Fruit fly (Drosophila melanogaster) whole organism, embryonic: ENCODE data around the gene Osi20.

ENCODE experiments used
- CG10267 ChIP-seq: fragments of 200-800 bp; sonication (Bioruptor generic); optimal IDR thresholded peaks from 2 replicates; lab custom pipeline; 2018; ENCODE audit warnings: missing biosample characterization, mild to moderate bottlenecking, missing genetic modification characterization, moderate library complexity
- CG10366 ChIP-seq: fragments of 200-800 bp; sonication (Bioruptor generic); IDR thresholded peaks from 2 replicates; pipeline ENCODE4 v1.3.6; 2022; ENCODE audit warnings: missing biosample characterization, missing genetic modification characterization
- CG12155 ChIP-seq: fragments of 200-800 bp; sonication (Bioruptor generic); optimal IDR thresholded peaks from 3 replicates; lab custom pipeline; 2016; ENCODE audit warnings: missing biosample characterization, missing genetic modification characterization
- CG13424 ChIP-seq: fragments of 200-800 bp; sonication (Bioruptor generic); optimal IDR thresholded peaks from 2 replicates; lab custom pipeline; 2019; ENCODE audit warnings: missing biosample characterization, mild to moderate bottlenecking, missing genetic modification characterization, moderate library complexity
- CG14710 ChIP-seq: fragments of 200-800 bp; sonication (Bioruptor generic); optimal IDR thresholded peaks from 3 replicates; lab custom pipeline; 2019; ENCODE audit warnings: missing biosample characterization, mild to moderate bottlenecking, missing genetic modification characterization, moderate library complexity
- CG1603 ChIP-seq: fragments of 200-800 bp; sonication (Bioruptor generic); optimal IDR thresholded peaks from 2 replicates; lab custom pipeline; 2019; ENCODE audit warnings: missing biosample characterization, mild to moderate bottlenecking, missing genetic modification characterization, moderate library complexity
- CG2712 ChIP-seq: fragments of 200-800 bp; optimal IDR thresholded peaks from 3 replicates; lab custom pipeline; 2019; ENCODE audit warnings: missing biosample characterization, mild to moderate bottlenecking, missing genetic modification characterization, moderate library complexity
- CG33557 ChIP-seq: fragments of 200-800 bp; sonication (Bioruptor generic); optimal IDR thresholded peaks from 2 replicates; lab custom pipeline; 2019; ENCODE audit warnings: missing biosample characterization, mild to moderate bottlenecking, missing genetic modification characterization, moderate library complexity
- CG3995 ChIP-seq: fragments of 200-800 bp; sonication (Bioruptor generic); optimal IDR thresholded peaks from 3 replicates; lab custom pipeline; 2016; ENCODE audit warnings: missing biosample characterization, missing genetic modification characterization
- CG4617 ChIP-seq: fragments of 200-800 bp; sonication (Bioruptor generic); optimal IDR thresholded peaks from 3 replicates; lab custom pipeline; 2016; ENCODE audit warnings: missing biosample characterization, missing genetic modification characterization, borderline replicate concordance
- CG7357 ChIP-seq: fragments of 200-800 bp; sonication (Bioruptor generic); IDR thresholded peaks from 3 replicates; pipeline ENCODE4 v1.3.6; 2022; ENCODE audit warnings: missing biosample characterization, missing genetic modification characterization
- CG7963 ChIP-seq: fragments of 200-800 bp; sonication (Bioruptor generic); IDR thresholded peaks from 3 replicates; pipeline ENCODE4 v1.3.6; 2022; ENCODE audit warnings: missing biosample characterization, missing genetic modification characterization; ENCODE audit not compliant: partially characterized antibody
- CG7987 ChIP-seq: fragments of 200-800 bp; sonication (Bioruptor generic); optimal IDR thresholded peaks from 2 replicates; lab custom pipeline; 2018; ENCODE audit warnings: missing biosample characterization, mild to moderate bottlenecking, missing genetic modification characterization, moderate library complexity
- CG8089 ChIP-seq: fragments of 200-800 bp; sonication (Bioruptor generic); optimal IDR thresholded peaks from 3 replicates; lab custom pipeline; 2016; ENCODE audit warnings: missing biosample characterization, missing genetic modification characterization
- CHES-1-like ChIP-seq: fragments of 200-800 bp; sonication (Bioruptor generic); optimal IDR thresholded peaks from 2 replicates; lab custom pipeline; 2016; ENCODE audit warnings: missing biosample characterization, missing genetic modification characterization
- CoRest ChIP-seq: fragments of 200-800 bp; sonication (Bioruptor generic); optimal IDR thresholded peaks from 3 replicates; lab custom pipeline; 2018; ENCODE audit warnings: missing biosample characterization, mild to moderate bottlenecking, missing genetic modification characterization, moderate library complexity
- Drgx ChIP-seq: fragments of 200-800 bp; sonication (Bioruptor generic); IDR thresholded peaks from 2 replicates; pipeline ENCODE4 v1.3.6; 2022; ENCODE audit warnings: missing biosample characterization, missing genetic modification characterization
- Fer1 ChIP-seq: fragments of 200-800 bp; sonication (Bioruptor generic); optimal IDR thresholded peaks from 2 replicates; lab custom pipeline; 2017; ENCODE audit warnings: missing biosample characterization, mild to moderate bottlenecking, missing genetic modification characterization
- HHEX ChIP-seq: fragments of 200-800 bp; sonication (Bioruptor generic); optimal IDR thresholded peaks from 3 replicates; lab custom pipeline; 2017; ENCODE audit warnings: missing biosample characterization, mild to moderate bottlenecking, missing genetic modification characterization, missing genetic modification reagents
- HmgZ ChIP-seq: fragments of 200-800 bp; sonication (Bioruptor generic); optimal IDR thresholded peaks from 2 replicates; lab custom pipeline; 2018; ENCODE audit warnings: missing biosample characterization, mild to moderate bottlenecking, missing genetic modification characterization
- Hsf ChIP-seq: fragments of 200-800 bp; sonication (Bioruptor generic); optimal IDR thresholded peaks from 3 replicates; lab custom pipeline; 2016; ENCODE audit warnings: missing biosample characterization, missing genetic modification characterization
- Max ChIP-seq: fragments of 200-800 bp; sonication (Bioruptor generic); optimal IDR thresholded peaks from 2 replicates; lab custom pipeline; 2016; ENCODE audit warnings: missing biosample characterization, mild to moderate bottlenecking, missing genetic modification characterization
- Med ChIP-seq: fragments of 200-800 bp; sonication (Bioruptor generic); peaks from one replicate; lab custom pipeline; 2016; ENCODE audit warnings: missing biosample characterization, missing genetic modification characterization, mild to moderate bottlenecking, inconsistent platforms, moderate library complexity
- Myb ChIP-seq: fragments of 200-800 bp; sonication (Bioruptor generic); optimal IDR thresholded peaks from 2 replicates; lab custom pipeline; 2016; ENCODE audit warnings: missing biosample characterization, missing genetic modification characterization
- Side ChIP-seq: fragments of 200-800 bp; sonication (Bioruptor generic); optimal IDR thresholded peaks from 2 replicates; lab custom pipeline; 2016; ENCODE audit warnings: missing biosample characterization, missing genetic modification characterization
- az2 ChIP-seq: fragments of 200-800 bp; sonication (Bioruptor generic); optimal IDR thresholded peaks from 3 replicates; lab custom pipeline; 2016; ENCODE audit warnings: missing biosample characterization, missing genetic modification characterization
- bbx ChIP-seq: fragments of 200-800 bp; sonication (Bioruptor generic); IDR thresholded peaks from 2 replicates; pipeline ENCODE4 v1.3.6; 2022; ENCODE audit warnings: missing biosample characterization, missing genetic modification characterization; ENCODE audit not compliant: partially characterized antibody
- cas ChIP-seq: fragments of 200-800 bp; sonication (Bioruptor generic); IDR thresholded peaks from 2 replicates; pipeline ENCODE4 v1.3.6; 2022; ENCODE audit warnings: missing biosample characterization, missing genetic modification characterization
- corto ChIP-seq: fragments of 200-800 bp; sonication (Bioruptor generic); optimal IDR thresholded peaks from 2 replicates; lab custom pipeline; 2016; ENCODE audit warnings: missing biosample characterization, mild to moderate bottlenecking, missing genetic modification characterization, moderate library complexity
- dysf ChIP-seq: fragments of 200-800 bp; sonication (Bioruptor generic); IDR thresholded peaks from 3 replicates; pipeline ENCODE4 v1.3.6; 2022; ENCODE audit warnings: missing biosample characterization, missing genetic modification characterization
- en ChIP-seq: fragments of 200-800 bp; sonication (Bioruptor generic); optimal IDR thresholded peaks from 2 replicates; lab custom pipeline; 2016; ENCODE audit warnings: missing biosample characterization, missing genetic modification characterization
- fu2 ChIP-seq: fragments of 200-800 bp; sonication (Bioruptor generic); optimal IDR thresholded peaks from 2 replicates; lab custom pipeline; 2016; ENCODE audit warnings: missing biosample characterization, missing genetic modification characterization
- hbn ChIP-seq: fragments of 200-800 bp; sonication (Bioruptor generic); IDR thresholded peaks from 2 replicates; pipeline ENCODE4 v1.3.6; 2022; ENCODE audit warnings: missing biosample characterization, missing genetic modification characterization; ENCODE audit not compliant: partially characterized antibody
- kah ChIP-seq: fragments of 200-800 bp; sonication (Bioruptor generic); optimal IDR thresholded peaks from 2 replicates; lab custom pipeline; 2018; ENCODE audit warnings: missing biosample characterization, mild to moderate bottlenecking, missing genetic modification characterization
- knrl ChIP-seq: fragments of 200-800 bp; sonication (Bioruptor generic); IDR thresholded peaks from 3 replicates; pipeline ENCODE4 v1.3.6; 2022; ENCODE audit warnings: missing biosample characterization, missing genetic modification characterization; ENCODE audit not compliant: partially characterized antibody
- maf-S ChIP-seq: fragments of 200-800 bp; sonication (Bioruptor generic); optimal IDR thresholded peaks from 2 replicates; lab custom pipeline; 2016; ENCODE audit warnings: missing biosample characterization, missing genetic modification characterization
- mam ChIP-seq: fragments of 200-800 bp; sonication (Bioruptor generic); optimal IDR thresholded peaks from 3 replicates; lab custom pipeline; 2016; ENCODE audit warnings: missing biosample characterization, missing genetic modification characterization
- nmo ChIP-seq: fragments of 200-800 bp; sonication (Bioruptor generic); optimal IDR thresholded peaks from 2 replicates; lab custom pipeline; 2018; ENCODE audit warnings: missing biosample characterization, mild to moderate bottlenecking, missing genetic modification characterization, moderate library complexity
- pum ChIP-seq: fragments of 200-800 bp; sonication (Bioruptor generic); optimal IDR thresholded peaks from 2 replicates; lab custom pipeline; 2016; ENCODE audit warnings: missing biosample characterization, missing genetic modification characterization
- pzg ChIP-seq: fragments of 200-800 bp; sonication (Bioruptor generic); optimal IDR thresholded peaks from 3 replicates; lab custom pipeline; 2018; ENCODE audit warnings: missing biosample characterization, mild to moderate bottlenecking, missing genetic modification characterization, moderate library complexity
- repo ChIP-seq: fragments of 200-800 bp; sonication (Bioruptor generic); optimal IDR thresholded peaks from 2 replicates; lab custom pipeline; 2016; ENCODE audit warnings: missing biosample characterization, missing genetic modification characterization
- rib ChIP-seq: fragments of 200-800 bp; sonication (Bioruptor generic); IDR thresholded peaks from 2 replicates; pipeline ENCODE4 v1.3.6; 2022; ENCODE audit warnings: missing biosample characterization, missing genetic modification characterization
- row ChIP-seq: fragments of 200-800 bp; sonication (Bioruptor generic); IDR thresholded peaks from 3 replicates; pipeline ENCODE4 v1.3.6; 2022; ENCODE audit warnings: missing biosample characterization, missing genetic modification characterization
- sens ChIP-seq: fragments of 200-800 bp; sonication (Bioruptor generic); peaks from one replicate; lab custom pipeline; 2016; ENCODE audit warnings: missing biosample characterization, missing genetic modification characterization
- so ChIP-seq: fragments of 200-800 bp; sonication (Bioruptor generic); IDR thresholded peaks from 3 replicates; pipeline ENCODE4 v1.3.6; 2022; ENCODE audit warnings: missing biosample characterization, missing genetic modification characterization
- sob ChIP-seq: fragments of 200-800 bp; sonication (Bioruptor generic); IDR thresholded peaks from 2 replicates; pipeline ENCODE4 v1.3.6; 2022; ENCODE audit warnings: missing biosample characterization, missing genetic modification characterization
- sr ChIP-seq: fragments of 200-800 bp; sonication (Bioruptor generic); IDR thresholded peaks from 3 replicates; pipeline ENCODE4 v1.3.6; 2022; ENCODE audit warnings: missing biosample characterization, missing genetic modification characterization
- sug ChIP-seq: fragments of 200-800 bp; optimal IDR thresholded peaks from 2 replicates; lab custom pipeline; 2019; ENCODE audit warnings: missing biosample characterization, mild to moderate bottlenecking, missing genetic modification characterization, moderate library complexity
- tna ChIP-seq: fragments of 200-800 bp; sonication (Bioruptor generic); IDR thresholded peaks from 2 replicates; pipeline ENCODE4 v1.3.6; 2022; ENCODE audit warnings: missing biosample characterization, missing genetic modification characterization; ENCODE audit not compliant: partially characterized antibody
- vfl ChIP-seq: fragments of 200-800 bp; sonication (Bioruptor generic); optimal IDR thresholded peaks from 2 replicates; lab custom pipeline; 2016; ENCODE audit warnings: missing biosample characterization, missing genetic modification characterization
- vnd ChIP-seq: fragments of 200-800 bp; sonication (Bioruptor generic); IDR thresholded peaks from 3 replicates; pipeline ENCODE4 v1.3.6; 2022; ENCODE audit warnings: missing biosample characterization, missing genetic modification characterization; ENCODE audit not compliant: partially characterized antibody

Gene Osi20

DNA sequence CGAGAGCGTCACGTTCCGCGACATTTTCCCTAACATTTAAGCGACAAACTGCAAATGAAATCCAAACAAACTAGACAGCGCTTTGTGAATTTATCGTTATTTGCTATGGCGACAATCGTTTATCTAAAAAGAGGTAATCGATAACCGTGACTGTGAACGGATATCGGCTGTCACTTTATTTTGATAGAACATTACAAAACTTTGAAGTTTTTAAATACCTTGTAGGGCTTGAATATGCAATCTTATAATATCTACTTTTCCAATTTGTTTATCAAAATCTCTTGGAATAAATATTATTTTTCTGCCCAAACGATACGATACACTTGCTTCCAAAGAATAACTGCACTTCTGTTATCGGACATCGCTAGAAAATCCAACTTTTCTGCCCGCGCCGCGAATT is 40.2 kb downstream of the Osi20 start, which contains the start of the genes CG1024 and TfIIFalpha (continued):
- TF ChIP-seq CG12155 (GFP tag; lab: Kevin White, UChicago) (peak; percentile 32), sens (GFP tag; lab: Kevin White, UChicago) (peak; percentile 82), row (peak; percentile 72), vfl (GFP tag; lab: Kevin White, UChicago) (no peak), Drgx (GFP tag; lab: Robert Waterston, UW) (no peak), Hsf (GFP tag; lab: Kevin White, UChicago) (peak; percentile 9), CoRest (peak; percentile 24), corto (no peak), CG8089 (GFP tag; lab: Kevin White, UChicago) (peak; percentile 6), so (GFP tag; lab: Robert Waterston, UW) (no peak), CG7963 (peak; percentile 87), pum (GFP tag; lab: Kevin White, UChicago) (no peak), CG14710 (peak; percentile 53), en (no peak), Max (GFP tag; lab: Kevin White, UChicago) (peak; percentile 7), Myb (GFP tag; lab: Kevin White, UChicago) (peak; percentile 39), sr (GFP tag; lab: Robert Waterston, UW) (no peak), fu2 (no peak), repo (GFP tag; lab: Kevin White, UChicago) (no peak), CG10366 (GFP tag; lab: Robert Waterston, UW) (no peak), cas (no peak), tna (GFP tag; lab: Robert Waterston, UW) (peak; percentile 89), Side (peak; percentile 3), Fer1 (GFP tag; lab: Kevin White, UChicago) (peak; percentile 20), pzg (GFP tag; lab: Kevin White, UChicago) (peak; percentile 52), sob (GFP tag; lab: Robert Waterston, UW) (0 out of 2 replicates have a peak, but pooled peaks have one; percentile 31), CHES-1-like (GFP tag; lab: Kevin White, UChicago) (peak; percentile 21), kah (GFP tag; lab: Kevin White, UChicago) (no peak), CG3995 (GFP tag; lab: Kevin White, UChicago) (peak; percentile 98), CG2712 (tag; lab: Kevin White, UChicago) (peak; percentile 47), HmgZ (tag; lab: Kevin White, UChicago) (peak; percentile 44), Med (GFP tag; lab: Kevin White, UChicago) (peak; percentile 49), CG10267 (tag; lab: Kevin White, UChicago) (peak; percentile 29), knrl (peak; percentile 81), rib (GFP tag; lab: Robert Waterston, UW) (no peak), vnd (GFP tag; lab: Robert Waterston, UW) (peak; percentile 84), CG1603 (tag; lab: Kevin White, UChicago) (peak; percentile 23), CG13424 (peak; percentile 27), az2 (GFP tag; lab: Kevin White, UChicago) (no peak), CG7987 (no peak), CG4617 (GFP tag; lab: Kevin White, UChicago) (peak; percentile 15), sug (tag; lab: Kevin White, UChicago) (peak; percentile 35), HHEX (no peak), bbx (peak; percentile 77), dysf (GFP tag; lab: Robert Waterston, UW) (no peak), CG7357 (GFP tag; lab: Robert Waterston, UW) (no peak), hbn (GFP tag; lab: Robert Waterston, UW) (peak; percentile 91), maf-S (GFP tag; lab: Kevin White, UChicago) (no peak), mam (peak; percentile 8), nmo (GFP tag; lab: Kevin White, UChicago) (peak; percentile 40), CG33557 (GFP tag; lab: Kevin White, UChicago) (peak; percentile 1)
